Worm (Caenorhabditis elegans): ENCODE measurements around the gene R08C7.11.

The R08C7.11 gene

DNA sequence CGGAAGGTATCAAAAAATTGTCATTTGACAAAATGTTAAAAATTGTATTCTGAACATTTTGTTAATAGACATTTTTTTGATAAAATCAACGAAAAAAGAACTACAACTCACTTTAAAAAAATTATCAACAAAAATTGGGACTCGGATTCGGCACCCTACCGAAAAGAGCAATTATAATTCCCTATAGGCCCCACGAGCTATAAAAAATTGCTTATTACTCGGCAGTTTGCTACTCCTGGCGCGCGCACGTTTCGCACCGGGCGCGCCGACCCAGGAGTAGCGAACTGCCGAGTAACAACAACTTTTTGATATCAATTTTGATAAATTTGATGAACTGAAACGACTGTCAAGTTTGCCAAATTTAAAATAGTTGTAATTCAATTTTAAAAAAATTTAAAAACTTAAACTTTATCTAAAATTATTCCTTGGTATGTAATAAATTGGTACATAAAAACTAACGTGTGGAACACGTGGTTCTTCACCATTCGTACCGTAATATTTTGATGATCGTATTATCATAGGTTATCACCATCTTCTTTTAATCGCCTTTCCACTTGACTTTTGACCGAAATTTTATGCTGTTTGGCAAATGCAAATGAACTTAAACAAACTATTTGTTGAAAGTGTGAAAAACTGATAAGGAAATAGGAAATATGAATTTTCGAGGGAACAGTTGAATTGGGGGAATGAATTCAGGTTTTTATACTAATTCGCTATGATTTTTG is 20.8 kb upstream of the R08C7.11 start:
- no peak for TF ChIP-seq med-1 (GFP tag; optimal IDR thresholded peaks at IDR 0.05; ENCODE audit: insufficient read depth)
- no peak for TF ChIP-seq flt-1 (GFP tag; IDR thresholded peaks at IDR 0.05)
- TF ChIP-seq klf-2 (GFP tag; conservative IDR thresholded peaks at IDR 0.05), result no peak
- TF ChIP-seq T22C8.4 (GFP tag; IDR thresholded peaks at IDR 0.05), result no peak
- no peak for TF ChIP-seq ref-1 (GFP tag; conservative IDR thresholded peaks at IDR 0.05)
- no peak for TF ChIP-seq ztf-29 (GFP tag; IDR thresholded peaks at IDR 0.05)
- no peak for TF ChIP-seq cog-1 (tag; optimal IDR thresholded peaks at IDR 0.05)

DNA sequence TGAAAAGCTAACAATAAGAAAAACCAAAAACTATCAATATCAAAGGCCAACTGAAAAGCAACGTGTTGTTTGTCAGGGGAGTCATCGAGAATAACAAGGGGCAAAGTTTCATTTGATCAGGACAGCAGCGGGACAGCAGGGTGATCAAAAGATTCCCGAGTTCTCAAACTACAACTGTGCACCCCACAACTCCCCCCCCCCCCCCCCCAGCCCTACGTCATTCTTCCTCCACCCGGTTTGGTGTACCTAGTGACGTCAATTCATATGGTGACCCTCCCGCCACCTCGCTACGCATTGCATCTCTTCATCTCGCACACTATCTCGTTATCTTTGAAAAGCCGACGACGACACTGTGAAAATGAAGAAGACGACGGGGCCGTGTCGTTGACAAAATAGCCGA is 19.0 kb upstream of the R08C7.11 start:
- no peak for TF ChIP-seq ref-1 (GFP tag; conservative IDR thresholded peaks at IDR 0.05)
- no peak for TF ChIP-seq cog-1 (tag; optimal IDR thresholded peaks at IDR 0.05)
- TF ChIP-seq klf-2 (GFP tag; conservative IDR thresholded peaks at IDR 0.05), result no peak
- TF ChIP-seq T22C8.4 (GFP tag; IDR thresholded peaks at IDR 0.05), result no peak
- no peak for TF ChIP-seq ztf-23 (GFP tag; IDR thresholded peaks at IDR 0.05)
- TF ChIP-seq flt-1 (GFP tag; IDR thresholded peaks at IDR 0.05), result no peak
- no peak for TF ChIP-seq tab-1 (GFP tag; IDR thresholded peaks at IDR 0.05)
- no peak for TF ChIP-seq med-1 (GFP tag; optimal IDR thresholded peaks at IDR 0.05; ENCODE audit: insufficient read depth)
- TF ChIP-seq ztf-29 (GFP tag; IDR thresholded peaks at IDR 0.05), result no peak

DNA sequence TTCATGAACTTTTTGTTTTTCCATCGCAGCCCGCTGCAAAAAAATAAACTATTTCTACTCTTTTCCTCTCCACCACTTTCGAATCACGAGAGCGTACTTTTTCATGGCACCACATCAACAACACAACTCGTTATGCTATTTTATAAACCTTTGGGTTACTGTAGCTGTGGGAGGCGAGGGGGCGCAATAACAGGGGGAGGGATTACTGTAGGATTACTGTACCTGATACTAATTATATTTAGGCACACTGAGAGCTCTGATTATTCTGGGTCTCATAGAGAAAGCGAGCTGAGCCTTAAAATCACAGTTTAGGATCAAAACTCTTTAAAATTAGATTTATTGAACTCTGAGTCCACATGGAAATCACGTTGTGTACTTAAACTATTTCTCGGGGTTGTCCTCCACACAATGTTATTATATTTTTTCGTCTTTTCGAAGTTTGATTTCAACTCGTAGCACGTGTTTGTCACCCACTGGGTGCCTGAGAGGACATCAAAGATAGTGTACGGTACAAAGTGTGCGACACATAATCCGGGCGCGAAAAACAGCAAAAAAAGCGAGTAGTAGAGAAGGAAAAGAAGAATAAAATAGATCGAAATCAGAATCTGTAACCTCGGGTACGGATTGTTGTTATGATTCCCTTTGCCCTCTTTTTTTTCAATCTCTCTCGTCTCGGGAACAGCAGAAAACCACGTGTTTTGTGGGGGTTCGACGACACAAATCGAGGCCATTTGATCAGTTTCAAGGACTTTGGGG is 17.9 kb upstream of the R08C7.11 start:
- TF ChIP-seq T22C8.4 (GFP tag; IDR thresholded peaks at IDR 0.05) (no peak), med-1 (GFP tag; optimal IDR thresholded peaks at IDR 0.05; ENCODE audit: insufficient read depth) (no peak), ztf-29 (GFP tag; IDR thresholded peaks at IDR 0.05) (no peak), ztf-23 (GFP tag; IDR thresholded peaks at IDR 0.05) (no peak), flt-1 (GFP tag; IDR thresholded peaks at IDR 0.05) (no peak), klf-2 (GFP tag; conservative IDR thresholded peaks at IDR 0.05) (no peak), ref-1 (GFP tag; conservative IDR thresholded peaks at IDR 0.05) (no peak), cog-1 (tag; optimal IDR thresholded peaks at IDR 0.05) (no peak), tab-1 (GFP tag; IDR thresholded peaks at IDR 0.05) (no peak)

DNA sequence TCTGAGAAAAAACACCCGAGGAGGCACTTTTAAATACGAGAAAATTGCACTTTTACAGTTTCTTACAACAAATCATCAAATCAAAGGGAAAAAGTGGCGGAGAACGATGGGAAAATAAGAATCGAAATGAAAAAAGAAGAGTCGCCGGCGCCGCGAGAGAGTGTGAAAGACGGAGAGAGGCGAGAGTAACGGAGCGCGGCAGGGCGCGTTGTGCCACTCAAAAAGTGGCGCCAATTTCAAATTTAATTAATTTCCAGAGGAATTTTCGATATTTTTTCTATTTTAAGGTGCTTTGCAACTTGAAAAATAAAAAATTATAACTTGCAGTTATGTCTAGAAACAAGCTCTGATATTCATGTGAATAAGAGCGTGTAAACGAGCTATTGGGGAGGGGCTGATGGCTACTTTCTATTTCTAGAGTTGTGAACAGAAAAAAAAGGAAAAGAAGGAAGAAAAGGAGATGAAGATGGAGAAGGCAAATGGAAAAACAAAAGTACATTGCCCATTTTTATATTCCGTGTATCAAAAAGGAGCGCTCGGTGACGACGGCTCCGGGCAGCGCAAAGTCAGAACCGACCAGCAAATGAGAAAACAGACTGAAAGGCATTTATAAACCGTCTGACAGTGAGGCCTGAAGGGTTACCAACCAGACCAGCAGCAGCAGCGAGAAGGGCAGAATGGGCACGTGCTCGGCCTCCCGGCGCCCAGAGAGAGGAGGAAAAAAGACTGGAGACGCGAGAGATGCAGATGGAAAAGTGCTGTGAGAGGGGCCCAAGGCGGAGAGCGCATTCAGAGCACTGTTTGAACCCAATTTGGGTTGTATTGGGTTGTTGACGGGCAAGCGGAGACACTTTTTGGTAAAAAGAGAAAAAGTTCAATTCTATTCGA is 16.4 kb upstream of the R08C7.11 start:
- no peak for TF ChIP-seq med-1 (GFP tag; optimal IDR thresholded peaks at IDR 0.05; ENCODE audit: insufficient read depth)
- no peak for TF ChIP-seq tab-1 (GFP tag; IDR thresholded peaks at IDR 0.05)
- TF ChIP-seq ztf-29 (GFP tag; IDR thresholded peaks at IDR 0.05), result no peak
- TF ChIP-seq T22C8.4 (GFP tag; IDR thresholded peaks at IDR 0.05), result no peak
- TF ChIP-seq cog-1 (tag; optimal IDR thresholded peaks at IDR 0.05), result no peak
- no peak for TF ChIP-seq flt-1 (GFP tag; IDR thresholded peaks at IDR 0.05)
- TF ChIP-seq ref-1 (GFP tag; conservative IDR thresholded peaks at IDR 0.05), result no peak
- TF ChIP-seq ztf-23 (GFP tag; IDR thresholded peaks at IDR 0.05), result no peak
- no peak for TF ChIP-seq klf-2 (GFP tag; conservative IDR thresholded peaks at IDR 0.05)

DNA sequence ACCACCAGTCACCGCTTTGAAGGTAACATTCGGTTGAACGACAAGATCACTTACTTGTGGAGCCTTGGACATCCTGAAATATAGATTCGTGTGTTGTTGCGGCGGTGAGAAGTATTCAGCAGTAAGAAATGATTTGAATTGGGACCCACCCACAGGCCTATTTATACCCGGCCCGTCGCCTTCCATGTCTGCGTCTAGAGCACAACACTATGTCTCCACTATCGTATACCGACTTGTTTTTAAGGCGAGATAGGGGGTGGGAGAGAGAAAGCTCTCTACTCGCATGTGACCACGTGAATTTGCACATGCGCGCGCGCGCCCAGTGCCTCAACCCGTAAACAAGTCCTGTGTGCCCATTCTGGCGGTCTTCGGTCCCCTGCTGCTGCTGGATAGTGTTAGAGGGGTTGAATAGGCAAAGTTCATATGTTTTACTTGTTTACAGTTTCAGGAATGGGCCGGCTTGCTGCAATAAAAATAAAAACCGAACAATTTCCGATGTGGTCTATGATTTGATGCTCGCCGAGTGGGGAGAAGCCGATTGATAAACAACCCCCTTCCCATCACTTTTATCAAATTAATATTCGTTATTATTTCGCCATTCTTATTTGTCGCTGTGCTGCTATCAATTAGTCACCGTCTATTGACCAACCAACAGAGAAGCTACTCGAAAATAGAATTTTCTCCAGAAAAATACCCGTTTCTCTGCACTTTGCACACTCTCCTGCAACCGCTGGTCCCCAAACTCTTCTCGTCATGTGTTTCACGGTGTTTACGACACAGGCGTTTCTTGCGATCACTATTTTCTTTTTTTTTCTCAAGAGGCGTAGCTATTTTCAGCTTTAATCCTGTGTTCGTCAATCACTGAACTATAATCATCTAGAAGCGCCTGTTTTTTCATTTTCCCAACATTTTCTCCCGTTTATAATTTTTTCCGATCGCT is 15.3 kb upstream of the R08C7.11 start:
- TF ChIP-seq ztf-23 (GFP tag; IDR thresholded peaks at IDR 0.05) (no peak), med-1 (GFP tag; optimal IDR thresholded peaks at IDR 0.05; ENCODE audit: insufficient read depth) (no peak), klf-2 (GFP tag; conservative IDR thresholded peaks at IDR 0.05) (no peak), flt-1 (GFP tag; IDR thresholded peaks at IDR 0.05) (peak; percentile 28; the same call in 1 of the 2 replicates), ztf-29 (GFP tag; IDR thresholded peaks at IDR 0.05) (no peak), ref-1 (GFP tag; conservative IDR thresholded peaks at IDR 0.05) (no peak; the same call in 1 of the 2 replicates), T22C8.4 (GFP tag; IDR thresholded peaks at IDR 0.05) (no peak), tab-1 (GFP tag; IDR thresholded peaks at IDR 0.05) (peak; percentile 63; the same call in 1 of the 2 replicates), cog-1 (tag; optimal IDR thresholded peaks at IDR 0.05) (no peak)

DNA sequence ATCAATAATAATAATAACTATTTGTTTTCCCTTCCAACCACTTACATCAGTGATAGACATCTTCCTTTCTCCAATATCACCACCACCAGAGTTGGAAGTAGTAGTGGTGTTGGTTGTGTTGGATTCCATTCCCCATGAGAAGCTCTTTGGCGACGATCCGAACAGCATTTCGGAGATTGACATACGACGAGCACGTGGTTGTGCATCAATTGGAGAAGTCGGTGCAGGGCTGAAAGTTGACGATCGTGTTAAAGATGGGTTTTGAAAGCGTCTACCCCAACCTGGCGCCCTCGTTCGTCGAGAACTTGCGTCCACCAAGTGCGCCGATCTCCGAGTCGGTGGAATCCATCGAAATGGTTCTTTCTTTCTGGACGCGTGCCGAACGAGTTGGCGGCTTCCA is 14.3 kb upstream of the R08C7.11 start:
- TF ChIP-seq cog-1 (tag; optimal IDR thresholded peaks at IDR 0.05) (no peak), ref-1 (GFP tag; conservative IDR thresholded peaks at IDR 0.05) (no peak), klf-2 (GFP tag; conservative IDR thresholded peaks at IDR 0.05) (no peak), med-1 (GFP tag; optimal IDR thresholded peaks at IDR 0.05; ENCODE audit: insufficient read depth) (no peak), ztf-29 (GFP tag; IDR thresholded peaks at IDR 0.05) (no peak), ztf-23 (GFP tag; IDR thresholded peaks at IDR 0.05) (no peak), flt-1 (GFP tag; IDR thresholded peaks at IDR 0.05) (no peak), tab-1 (GFP tag; IDR thresholded peaks at IDR 0.05) (no peak), T22C8.4 (GFP tag; IDR thresholded peaks at IDR 0.05) (no peak)

DNA sequence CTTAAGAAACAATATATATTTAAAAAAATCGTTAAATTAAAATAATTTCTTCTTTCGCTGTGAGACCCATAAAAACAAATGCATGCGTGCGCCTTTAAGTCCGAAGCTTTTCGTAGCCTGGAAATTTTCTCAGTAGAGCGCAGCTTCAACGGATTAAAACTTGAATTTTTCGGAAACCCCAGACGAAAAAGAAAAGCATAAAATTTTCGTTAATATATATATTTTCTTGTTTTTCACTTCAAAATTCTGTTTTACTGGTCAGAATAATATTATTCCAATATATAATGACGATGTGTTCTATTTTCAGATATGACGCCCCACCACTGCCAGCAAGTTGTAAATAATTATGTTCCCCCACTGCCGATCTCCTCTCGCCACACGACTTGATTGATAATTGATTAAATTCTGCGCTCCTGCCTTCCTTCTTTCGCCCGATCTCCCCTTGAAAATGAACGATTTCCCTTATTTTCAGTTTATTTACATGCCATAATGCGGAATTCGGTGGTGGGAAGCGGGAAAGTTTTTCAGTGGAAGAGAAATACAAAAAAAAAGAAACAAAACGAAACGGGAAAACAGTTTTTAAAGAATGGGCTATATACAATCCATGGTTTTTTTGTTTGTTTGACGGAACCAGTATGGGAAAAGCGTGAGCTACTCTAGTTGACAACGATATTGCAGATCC is 13.4 kb upstream of the R08C7.11 start:
- TF ChIP-seq ztf-29 (GFP tag; IDR thresholded peaks at IDR 0.05), result 0 out of 2 replicates have a peak, but pooled peaks have one; percentile 17
- no peak for TF ChIP-seq med-1 (GFP tag; optimal IDR thresholded peaks at IDR 0.05; ENCODE audit: insufficient read depth)
- no peak for TF ChIP-seq cog-1 (tag; optimal IDR thresholded peaks at IDR 0.05)
- TF ChIP-seq flt-1 (GFP tag; IDR thresholded peaks at IDR 0.05), result no peak
- no peak for TF ChIP-seq klf-2 (GFP tag; conservative IDR thresholded peaks at IDR 0.05)
